Worm (Caenorhabditis elegans) whole organism, mixed stage, embryonic: ENCODE data around the gene ceh-36.

ENCODE experiments used
- blmp-1 ChIP-seq: fragments of 150-350 bp; optimal IDR thresholded peaks from 2 replicates; lab custom pipeline; 2014; ENCODE audit warnings: missing biosample characterization, missing genetic modification characterization
- elt-3 ChIP-seq: fragments of 150-350 bp; optimal IDR thresholded peaks from 2 replicates; lab custom pipeline; 2014; ENCODE audit warnings: missing biosample characterization, missing genetic modification characterization
- lsy-2 ChIP-seq: fragments of 150-350 bp; optimal IDR thresholded peaks from 2 replicates; lab custom pipeline; 2014; ENCODE audit warnings: missing biosample characterization, missing genetic modification characterization
- nhr-12 ChIP-seq: fragments of 150-350 bp; optimal IDR thresholded peaks from 2 replicates; lab custom pipeline; 2014; ENCODE audit warnings: missing biosample characterization, missing genetic modification characterization
- pha-4 ChIP-seq: fragments of 150-350 bp; optimal IDR thresholded peaks from 2 replicates; lab custom pipeline; 2018; ENCODE audit warnings: missing biosample characterization, missing genetic modification reagents, missing genetic modification characterization
- unc-62 ChIP-seq: fragments of 150-350 bp; optimal IDR thresholded peaks from 2 replicates; lab custom pipeline; 2014; ENCODE audit warnings: missing biosample characterization, missing genetic modification reagents, missing genetic modification characterization

DNA sequence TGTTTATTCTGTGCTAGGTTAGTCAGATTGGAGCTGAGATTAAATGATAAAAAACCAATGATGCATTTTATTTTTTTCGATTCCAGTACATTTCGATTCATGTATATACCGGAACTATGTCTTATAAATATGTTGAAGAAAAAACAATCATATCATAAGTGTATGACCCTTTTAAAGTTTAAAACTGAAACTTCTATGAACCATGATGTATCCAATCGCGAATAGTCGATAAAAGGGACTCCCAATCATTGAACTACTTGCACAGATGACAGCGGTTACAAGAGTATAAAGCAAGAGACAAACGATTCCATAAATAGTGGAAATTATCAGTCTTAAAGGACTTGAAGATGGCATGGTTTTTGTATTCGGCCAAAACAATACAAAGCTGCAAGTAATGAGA is 48.6 kb upstream of the ceh-36 start, which contains the start of gene srg-37:
- no peak for TF ChIP-seq pha-4
- TF ChIP-seq nhr-12 (tag; lab: Kevin White, UChicago): no peak
- TF ChIP-seq unc-62: no peak
- no peak for TF ChIP-seq lsy-2
- TF ChIP-seq elt-3 (tag; lab: Kevin White, UChicago): no peak
- TF ChIP-seq blmp-1: no peak
